Fruit fly (Drosophila melanogaster): ENCODE measurements around the gene CG6012.
A peak's percentile ranks its signal among the peaks of the same experiment; 100 is the strongest.

DNA sequence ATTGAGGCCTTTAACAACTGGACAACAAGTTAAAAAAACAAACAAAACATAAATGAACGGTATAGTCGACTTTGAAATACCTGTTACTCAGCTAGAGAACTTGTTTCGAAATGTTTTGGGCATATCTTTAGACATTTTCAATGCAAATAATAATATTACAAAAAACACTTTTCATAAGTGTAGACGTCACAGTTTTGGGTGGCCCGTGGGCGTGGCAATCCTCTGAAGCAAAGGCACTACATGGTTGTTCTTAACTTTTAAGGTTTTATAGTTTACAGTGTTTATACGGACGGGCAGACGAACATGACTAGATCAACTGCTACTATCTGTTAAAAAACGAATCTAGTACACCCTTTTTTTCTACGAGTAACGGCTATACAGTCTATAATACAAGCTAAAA, 18.8 kb downstream of the CG6012 start:
- TF ChIP-seq CG16779 (tag; optimal IDR thresholded peaks at IDR 0.05) (no peak), CG6163 (GFP tag; IDR thresholded peaks at IDR 0.05) (no peak), topi (GFP tag; optimal IDR thresholded peaks at IDR 0.05) (peak; percentile 47), Ets21C (GFP tag; optimal IDR thresholded peaks at IDR 0.05) (peak; percentile 23), esn (GFP tag; optimal IDR thresholded peaks at IDR 0.05) (peak; percentile 70), fkh (GFP tag; optimal IDR thresholded peaks at IDR 0.05) (no peak), net (GFP tag; optimal IDR thresholded peaks at IDR 0.05) (peak; percentile 29), CG9139 (GFP tag; optimal IDR thresholded peaks at IDR 0.05) (no peak), lz (GFP tag; optimal IDR thresholded peaks at IDR 0.05) (peak; percentile 46), dsx (GFP tag; optimal IDR thresholded peaks at IDR 0.05; ENCODE audit: poor library complexity, severe bottlenecking) (no peak)
